Worm (Caenorhabditis elegans) whole organism, L4 larva: ENCODE results near the gene F54A3.2.
"Not testable (repeated sequence)": the region's sequence is repeated elsewhere in the genome, so short reads cannot be mapped to it uniquely, and the experiment has no call there.

Source experiments
- D1046.2 ChIP-seq: fragments of 200-800 bp; sonication (Bioruptor generic); IDR thresholded peaks from 2 replicates; pipeline ENCODE4 v1.3.6; 2022; ENCODE audit warnings: missing genetic modification characterization, missing compliant biosample characterization
- F10B5.3 ChIP-seq: sonication (generic microtip); optimal IDR thresholded peaks from 2 replicates; lab custom pipeline; 2016; ENCODE audit warnings: mild to moderate bottlenecking, missing genetic modification characterization, missing compliant biosample characterization
- F26F4.8 ChIP-seq: fragments of 200-800 bp; sonication (Bioruptor generic); conservative IDR thresholded peaks from 2 replicates; pipeline ENCODE4 v1.3.6; 2022; ENCODE audit warnings: missing genetic modification characterization, missing compliant biosample characterization
- F44E2.7 ChIP-seq: fragments of 200-800 bp; sonication (Bioruptor generic); IDR thresholded peaks from 2 replicates; pipeline ENCODE4 v2.1.2; 2022; ENCODE audit warnings: missing genetic modification characterization, missing compliant biosample characterization
- ZK337.2 ChIP-seq: fragments of 200-800 bp; sonication (Bioruptor generic); IDR thresholded peaks from 2 replicates; pipeline ENCODE4 v1.3.6; 2022; ENCODE audit warnings: missing genetic modification reagents, missing genetic modification characterization, missing compliant biosample characterization
- aha-1 ChIP-seq: fragments of 150-350 bp; peaks from one replicate; lab custom pipeline; 2014; ENCODE audit warnings: missing biosample characterization, missing genetic modification characterization
- aly-2 ChIP-seq: sonication (generic microtip); optimal IDR thresholded peaks from 2 replicates; lab custom pipeline; 2018; ENCODE audit warnings: missing biosample characterization, missing genetic modification characterization
- ceh-28 ChIP-seq: fragments of 150-350 bp; optimal IDR thresholded peaks from 2 replicates; lab custom pipeline; 2014; ENCODE audit warnings: missing biosample characterization, missing genetic modification reagents, missing genetic modification characterization
- ceh-32 ChIP-seq: sonication (generic microtip); optimal IDR thresholded peaks from 2 replicates; lab custom pipeline; 2016; ENCODE audit warnings: mild to moderate bottlenecking, missing genetic modification characterization, missing compliant biosample characterization; ENCODE audit not compliant: poor library complexity
- daf-19 ChIP-seq: fragments of 200-800 bp; sonication (Bioruptor generic); conservative IDR thresholded peaks from 2 replicates; pipeline ENCODE4 v1.3.6; 2022; ENCODE audit warnings: missing genetic modification characterization, missing compliant biosample characterization
- dpl-1 ChIP-seq: fragments of 150-350 bp; optimal IDR thresholded peaks from 2 replicates; lab custom pipeline; 2014; ENCODE audit warnings: missing biosample characterization, missing genetic modification reagents, missing genetic modification characterization
- duxl-1 ChIP-seq: sonication (generic microtip); optimal IDR thresholded peaks from 2 replicates; lab custom pipeline; 2016; ENCODE audit warnings: mild to moderate bottlenecking, missing genetic modification characterization, moderate library complexity, missing compliant biosample characterization; ENCODE audit not compliant: poor library complexity
- egl-27 ChIP-seq: sonication (generic microtip); optimal IDR thresholded peaks from 3 replicates; lab custom pipeline; 2017; ENCODE audit warnings: missing biosample characterization, missing genetic modification reagents, missing genetic modification characterization
- egl-43 ChIP-seq: fragments of 200-800 bp; sonication (Bioruptor generic); IDR thresholded peaks from 2 replicates; pipeline ENCODE4 v1.3.6; 2022; ENCODE audit warnings: missing genetic modification reagents, missing genetic modification characterization, missing compliant biosample characterization
- fos-1 ChIP-seq: fragments of 150-350 bp; optimal IDR thresholded peaks from 2 replicates; lab custom pipeline; 2014; ENCODE audit warnings: missing biosample characterization, missing genetic modification characterization
- lin-13 ChIP-seq: fragments of 150-350 bp; optimal IDR thresholded peaks from 2 replicates; lab custom pipeline; 2014; ENCODE audit warnings: missing biosample characterization, missing genetic modification reagents, missing genetic modification characterization
- lin-38 ChIP-seq: fragments of 200-800 bp; sonication (Bioruptor generic); IDR thresholded peaks from 2 replicates; pipeline ENCODE4 v1.3.6; 2022; ENCODE audit warnings: missing genetic modification reagents, missing genetic modification characterization, missing compliant biosample characterization
- mdt-29 ChIP-seq: fragments of 200-800 bp; sonication (Bioruptor generic); IDR thresholded peaks from 2 replicates; pipeline ENCODE4 v1.3.6; 2022; ENCODE audit warnings: missing genetic modification reagents, missing genetic modification characterization, missing compliant biosample characterization
- nhr-102 ChIP-seq: sonication (generic microtip); optimal IDR thresholded peaks from 2 replicates; lab custom pipeline; 2016; ENCODE audit warnings: mild to moderate bottlenecking, missing genetic modification characterization, moderate library complexity, missing compliant biosample characterization
- nhr-11 ChIP-seq: fragments of 150-350 bp; optimal IDR thresholded peaks from 2 replicates; lab custom pipeline; 2014; ENCODE audit warnings: missing biosample characterization, missing genetic modification characterization
- nhr-111 ChIP-seq: fragments of 200-800 bp; sonication (Bioruptor generic); optimal IDR thresholded peaks from 2 replicates; lab custom pipeline; 2018; ENCODE audit warnings: mild to moderate bottlenecking, missing genetic modification characterization, missing compliant biosample characterization
- pha-4 ChIP-seq, 2 experiments: fragments of 150-350 bp in 1 of 2; fragments of 200-800 bp in 1 of 2; sonication (Bioruptor generic) in 1 of 2; IDR thresholded peaks in 1 of 2; optimal IDR thresholded peaks in 1 of 2; 2 replicates each; pipeline versions ENCODE4 v1.3.6 to Lab custom; 2014 to 2022; ENCODE audit warnings: missing genetic modification characterization in 2 of 2, missing genetic modification reagents in 2 of 2, missing biosample characterization in 1 of 2, missing compliant biosample characterization in 1 of 2
- pqm-1 ChIP-seq: sonication (generic microtip); optimal IDR thresholded peaks from 2 replicates; lab custom pipeline; 2017; ENCODE audit warnings: missing biosample characterization, missing genetic modification characterization
- rbr-2 ChIP-seq: sonication (generic microtip); optimal IDR thresholded peaks from 2 replicates; lab custom pipeline; 2016; ENCODE audit warnings: missing genotype, missing genetic modification characterization, missing compliant biosample characterization
- saeg-2 ChIP-seq: fragments of 200-800 bp; sonication (Bioruptor generic); IDR thresholded peaks from 2 replicates; pipeline ENCODE4 v1.3.6; 2022; ENCODE audit warnings: missing genetic modification reagents, missing genetic modification characterization, missing compliant biosample characterization
- set-16 ChIP-seq: fragments of 200-800 bp; sonication (Bioruptor generic); IDR thresholded peaks from 2 replicates; pipeline ENCODE4 v1.3.6; 2022; ENCODE audit warnings: missing genetic modification reagents, missing genetic modification characterization, missing compliant biosample characterization
- skn-1 ChIP-seq: fragments of 150-350 bp; optimal IDR thresholded peaks from 2 replicates; lab custom pipeline; 2014; ENCODE audit warnings: missing biosample characterization, missing genetic modification characterization
- snpc-1.2 ChIP-seq: fragments of 200-800 bp; sonication (Bioruptor generic); IDR thresholded peaks from 2 replicates; pipeline ENCODE4 v1.3.6; 2022; ENCODE audit warnings: missing genetic modification reagents, missing genetic modification characterization, missing compliant biosample characterization
- unc-62 ChIP-seq, 3 experiments: fragments of 150-350 bp in 1 of 3; sonication (generic microtip); optimal IDR thresholded peaks in 2 of 3; peaks in 1 of 3; 1 replicate in 1 of 3; 2 replicates in 2 of 3; lab custom pipeline; 2014 to 2017; ENCODE audit warnings: missing biosample characterization in 3 of 3, missing genetic modification characterization in 3 of 3, missing genetic modification reagents in 3 of 3, missing genotype in 1 of 3
- vab-7 ChIP-seq: fragments of 200-800 bp; sonication (Bioruptor generic); IDR thresholded peaks from 2 replicates; pipeline ENCODE4 v1.3.6; 2022; ENCODE audit warnings: missing genetic modification reagents, missing genetic modification characterization, missing compliant biosample characterization
- zip-2 ChIP-seq: fragments of 150-350 bp; optimal IDR thresholded peaks from 2 replicates; lab custom pipeline; 2014; ENCODE audit warnings: missing biosample characterization, missing genetic modification characterization
- ztf-7 ChIP-seq: fragments of 150-350 bp; optimal IDR thresholded peaks from 2 replicates; lab custom pipeline; 2014; ENCODE audit warnings: missing biosample characterization, missing genetic modification characterization

The F54A3.2 gene

ce11 chrII:2253676-2254075 is 10.2 kb downstream of the F54A3.2 start:
- TF ChIP-seq D1046.2 (GFP tag; lab: Robert Waterston, UW) (0 out of 2 replicates have a peak, but pooled peaks have one; percentile 27), rbr-2 (no peak), set-16 (peak; percentile 67)
- TF ChIP-seq, all 104 proteins: peak for 2

DNA sequence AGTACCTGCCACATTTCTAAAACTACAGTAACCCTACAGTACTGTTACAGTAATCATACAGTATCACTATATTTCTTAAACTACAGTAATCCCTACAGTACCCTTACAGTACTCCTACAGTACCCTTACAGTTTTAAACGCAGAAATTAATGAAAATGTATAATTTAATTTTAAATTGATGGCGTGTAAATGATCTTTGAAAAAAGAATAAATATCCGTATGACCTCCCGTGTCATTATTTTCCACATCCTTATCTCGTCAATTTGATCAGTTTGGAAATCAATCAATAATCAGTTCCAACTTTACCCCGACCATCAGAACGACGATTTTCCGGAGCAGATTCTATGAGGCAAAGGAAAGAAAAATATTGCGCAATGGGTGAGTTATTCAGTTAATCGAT is 11.4 kb downstream of the F54A3.2 start, which contains the start of gene K09F6.3:
K09F6.3 (plus strand) TSS at position 301 of the 400 bp plus-strand sequence.
- TF ChIP-seq mdt-29; dpl-1 (GFP tag; lab: Kevin White, UChicago); F10B5.3 (tag; lab: Kevin White, UChicago): not testable (repeated sequence)

ce11 chrII:2273750-2274149 is 30.3 kb downstream of the F54A3.2 start:
- TF ChIP-seq snpc-1.2 (GFP tag; lab: Robert Waterston, UW) (no peak), set-16 (peak; percentile 86), egl-43 (GFP tag; lab: Robert Waterston, UW) (0 out of 2 replicates have a peak, but pooled peaks have one; percentile 50), ztf-7 (no peak), daf-19 (GFP tag; lab: Robert Waterston, UW) (no peak), saeg-2 (GFP tag; lab: Robert Waterston, UW) (no peak), ceh-32 (tag; lab: Kevin White, UChicago) (no peak), aha-1 (peak; percentile 28), ZK337.2 (GFP tag; lab: Robert Waterston, UW) (0 out of 2 replicates have a peak, but pooled peaks have one; percentile 35)

DNA sequence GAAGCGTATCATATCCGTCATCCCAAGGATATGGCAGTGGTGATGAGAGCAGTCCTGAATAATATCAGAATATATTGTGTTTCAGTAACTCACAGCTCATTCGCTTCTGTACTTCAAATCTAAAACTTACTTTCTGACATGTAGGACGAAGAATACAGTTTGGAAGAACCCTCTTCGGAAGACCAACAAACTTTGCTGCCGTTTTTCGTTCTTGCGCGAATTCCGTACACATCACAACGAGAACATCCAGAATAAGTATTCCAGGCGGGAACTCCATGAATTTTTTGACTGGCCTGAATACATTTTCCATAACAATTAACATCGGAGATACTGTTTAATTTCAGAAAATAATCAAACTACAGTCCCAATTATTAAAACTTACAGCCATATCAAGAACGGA is 34.0 kb downstream of the F54A3.2 start, which contains the start of gene K09F6.15:
K09F6.15 (minus strand) TSS at position 101 of the 400 bp plus-strand sequence.
- no peak for TF ChIP-seq vab-7 (GFP tag; lab: Robert Waterston, UW)
- no peak for TF ChIP-seq ceh-28 (tag; lab: Kevin White, UChicago)
- no peak for TF ChIP-seq set-16
- TF ChIP-seq nhr-111: no peak
- no peak for TF ChIP-seq ZK337.2 (GFP tag; lab: Robert Waterston, UW)
- TF ChIP-seq duxl-1 (tag; lab: Kevin White, UChicago): no peak
- TF ChIP-seq F26F4.8 (GFP tag; lab: Robert Waterston, UW): no peak
- TF ChIP-seq pha-4 (GFP tag; IDR thresholded peaks at IDR 0.05; lab: Robert Waterston, UW): no peak
- no peak for TF ChIP-seq pha-4 (tag; optimal IDR thresholded peaks at IDR 0.05; lab: Kevin White, UChicago)
- TF ChIP-seq aly-2 (tag; lab: Kevin White, UChicago): no peak
- TF ChIP-seq zip-2 (tag; lab: Kevin White, UChicago): no peak

DNA sequence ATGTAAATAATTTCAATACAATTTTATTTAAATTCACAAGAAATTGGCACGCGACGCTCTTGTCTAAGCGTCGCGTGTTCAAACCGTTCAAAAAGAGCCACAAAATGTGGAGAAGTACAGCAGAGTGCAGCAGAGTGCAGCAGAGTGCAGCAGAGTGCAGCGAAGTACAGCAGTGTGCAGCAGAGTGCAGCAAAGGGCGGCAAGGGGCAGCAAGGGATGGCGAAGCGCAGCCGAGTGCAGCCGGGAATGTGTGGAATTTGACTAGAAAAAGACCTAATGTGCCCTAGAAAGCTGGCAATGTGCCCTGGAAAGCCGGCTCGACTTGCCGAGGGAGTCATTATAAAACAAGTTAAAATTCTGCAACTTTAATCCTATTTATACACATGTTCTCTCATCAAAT is 35.8 kb downstream of the F54A3.2 start, which contains the start of gene K09F6.6:
K09F6.6 (minus strand) TSS at position 43 of the 400 bp plus-strand sequence.
- TF ChIP-seq D1046.2 (GFP tag; lab: Robert Waterston, UW) (0 out of 2 replicates have a peak, but pooled peaks have one; percentile 11), lin-13 (GFP tag; lab: Kevin White, UChicago) (no peak), rbr-2 (no peak), skn-1 (no peak), aly-2 (tag; lab: Kevin White, UChicago) (no peak), egl-27 (tag; lab: Kevin White, UChicago) (no peak), lin-38 (GFP tag; lab: Robert Waterston, UW) (no peak), nhr-102 (tag; lab: Kevin White, UChicago) (no peak), nhr-11 (tag; lab: Kevin White, UChicago) (no peak), duxl-1 (tag; lab: Kevin White, UChicago) (no peak), ZK337.2 (GFP tag; lab: Robert Waterston, UW) (peak; percentile 27; the same call in 1 of the 2 replicates), F26F4.8 (GFP tag; lab: Robert Waterston, UW) (0 out of 2 replicates have a peak, but pooled peaks have one; percentile 47), set-16 (peak; percentile 70), pqm-1 (tag; lab: Kevin White, UChicago) (no peak)

- no peak for TF ChIP-seq fos-1
- TF ChIP-seq F44E2.7 (GFP tag; lab: Robert Waterston, UW): no peak
- peak in 1 of 2 experiments; percentile 48 for TF ChIP-seq unc-62 (GFP tag; optimal IDR thresholded peaks at IDR 0.05 in 1 of 2; lab: Kevin White, UChicago)
- no peak for TF ChIP-seq unc-62 (tag; optimal IDR thresholded peaks at IDR 0.05; lab: Kevin White, UChicago)
These were observed 36.4 kb downstream of the F54A3.2 start, which contains the start of gene K09F6.11 for ce11 chrII:2279839-2280238. Gene K09F6.11 (plus strand): TSS chrII:2280139.
